Worm (Caenorhabditis elegans) whole organism, L1 larva: ENCODE measurements around the gene srh-145.

Source experiments
- ama-1 ChIP-seq: fragments of 150-350 bp; optimal IDR thresholded peaks from 2 replicates; lab custom pipeline; 2014
- lin-15B ChIP-seq: fragments of 150-350 bp; sonication (generic microtip); optimal IDR thresholded peaks from 3 replicates; lab custom pipeline; 2014; ENCODE audit warnings: missing biosample characterization, missing genetic modification characterization
- nhr-76 ChIP-seq: sonication (generic microtip); optimal IDR thresholded peaks from 2 replicates; lab custom pipeline; 2017; ENCODE audit warnings: missing biosample characterization, missing genetic modification characterization
- unc-62 ChIP-seq: fragments of 150-350 bp; optimal IDR thresholded peaks from 2 replicates; lab custom pipeline; 2014; ENCODE audit warnings: missing biosample characterization, missing genetic modification reagents, missing genetic modification characterization

DNA sequence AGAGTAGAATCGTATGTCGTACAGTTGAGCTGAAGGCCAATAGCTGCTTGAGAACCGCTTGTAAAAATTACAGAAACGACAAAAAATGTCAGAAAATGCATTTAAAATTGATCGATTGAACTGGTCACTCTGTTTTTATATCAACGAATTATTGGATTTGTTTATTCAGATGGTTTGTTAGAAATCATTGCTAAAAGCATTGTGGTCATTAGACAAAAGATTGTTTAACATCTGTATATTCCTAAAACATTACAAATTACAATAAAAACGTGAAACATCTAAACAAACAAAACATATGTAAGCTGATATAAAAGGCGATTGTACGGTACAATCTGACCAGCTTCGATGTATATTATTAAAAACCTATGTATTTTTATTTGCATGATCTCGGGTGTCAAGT lies 25.0 kb downstream of the srh-145 start, which contains the start of the genes F26D2.13 and F26D2.14:
- no peak for TF ChIP-seq ama-1 (lab: Kevin White, UChicago)
- no peak for TF ChIP-seq nhr-76 (tag; lab: Kevin White, UChicago)
- TF ChIP-seq unc-62 (GFP tag; lab: Kevin White, UChicago), result no peak
- TF ChIP-seq lin-15B (tag; lab: Kevin White, UChicago), result no peak
